Worm (Caenorhabditis elegans) whole organism, L2 larva: ENCODE measurements around the gene fbxc-36.

Source experiments
- C34F6.9 ChIP-seq: fragments of 150-350 bp; optimal IDR thresholded peaks from 2 replicates; lab custom pipeline; 2014; ENCODE audit warnings: missing biosample characterization, missing genetic modification characterization
- F13H6.1 ChIP-seq: sonication (generic microtip); optimal IDR thresholded peaks from 2 replicates; lab custom pipeline; 2016; ENCODE audit warnings: missing genetic modification characterization, missing compliant biosample characterization
- R02D3.7 ChIP-seq: fragments of 150-350 bp; optimal IDR thresholded peaks from 2 replicates; lab custom pipeline; 2014; ENCODE audit warnings: missing biosample characterization, missing genetic modification characterization
- Y55F3AM.14 ChIP-seq: fragments of 200-800 bp; sonication (Bioruptor generic); optimal IDR thresholded peaks from 2 replicates; lab custom pipeline; 2018; ENCODE audit warnings: mild to moderate bottlenecking, missing genetic modification characterization, missing compliant biosample characterization
- ZK546.5 ChIP-seq: sonication (generic microtip); optimal IDR thresholded peaks from 2 replicates; lab custom pipeline; 2017; ENCODE audit warnings: missing biosample characterization, missing genetic modification characterization
- aly-2 ChIP-seq: fragments of 150-350 bp; optimal IDR thresholded peaks from 2 replicates; lab custom pipeline; 2014; ENCODE audit warnings: missing biosample characterization, missing genetic modification characterization
- ama-1 ChIP-seq: fragments of 150-350 bp; optimal IDR thresholded peaks from 2 replicates; lab custom pipeline; 2018; ENCODE audit warnings: inconsistent platforms
- blmp-1 ChIP-seq: sonication (generic microtip); optimal IDR thresholded peaks from 2 replicates; lab custom pipeline; 2017; ENCODE audit warnings: missing genetic modification characterization, mild to moderate bottlenecking, missing compliant biosample characterization, antibody characterized with exemption, moderate library complexity; ENCODE audit not compliant: insufficient read depth
- ceh-82 ChIP-seq: fragments of 150-350 bp; optimal IDR thresholded peaks from 2 replicates; lab custom pipeline; 2014; ENCODE audit warnings: missing biosample characterization, missing genetic modification characterization
- crh-2 ChIP-seq: sonication (generic microtip); optimal IDR thresholded peaks from 2 replicates; lab custom pipeline; 2017; ENCODE audit warnings: missing biosample characterization, missing genetic modification characterization
- egl-27 ChIP-seq: sonication (generic microtip); optimal IDR thresholded peaks from 3 replicates; lab custom pipeline; 2017; ENCODE audit warnings: missing biosample characterization, missing genetic modification reagents, missing genetic modification characterization
- elt-3 ChIP-seq: sonication (generic microtip); optimal IDR thresholded peaks from 2 replicates; lab custom pipeline; 2017; ENCODE audit warnings: missing biosample characterization, missing genetic modification characterization
- fos-1 ChIP-seq: fragments of 150-350 bp; optimal IDR thresholded peaks from 2 replicates; lab custom pipeline; 2014; ENCODE audit warnings: missing biosample characterization, missing genetic modification characterization
- gmeb-1 ChIP-seq: fragments of 150-350 bp; optimal IDR thresholded peaks from 2 replicates; lab custom pipeline; 2014; ENCODE audit warnings: missing biosample characterization, missing genetic modification characterization
- lin-11 ChIP-seq: fragments of 150-350 bp; sonication (generic microtip); optimal IDR thresholded peaks from 2 replicates; lab custom pipeline; 2014; ENCODE audit warnings: missing biosample characterization, missing genetic modification characterization, inconsistent platforms, mixed read lengths
- lsy-2 ChIP-seq, 2 experiments: fragments of 150-350 bp in 1 of 2; sonication (generic microtip) in 1 of 2; optimal IDR thresholded peaks; 2 replicates each; lab custom pipeline; 2014 to 2017; ENCODE audit warnings: missing biosample characterization in 2 of 2, missing genetic modification characterization in 2 of 2
- mab-5 ChIP-seq: fragments of 150-350 bp; optimal IDR thresholded peaks from 2 replicates; lab custom pipeline; 2014; ENCODE audit warnings: missing biosample characterization, missing genetic modification characterization
- mbf-1 ChIP-seq: sonication (generic microtip); optimal IDR thresholded peaks from 2 replicates; lab custom pipeline; 2017; ENCODE audit warnings: missing biosample characterization, missing genetic modification characterization
- nhr-10 ChIP-seq: sonication (generic microtip); optimal IDR thresholded peaks from 2 replicates; lab custom pipeline; 2017; ENCODE audit warnings: missing biosample characterization, missing genetic modification characterization
- nhr-11 ChIP-seq: fragments of 150-350 bp; optimal IDR thresholded peaks from 2 replicates; lab custom pipeline; 2014; ENCODE audit warnings: missing biosample characterization, missing genetic modification characterization
- nhr-12 ChIP-seq: fragments of 150-350 bp; optimal IDR thresholded peaks from 2 replicates; lab custom pipeline; 2014; ENCODE audit warnings: missing biosample characterization, missing genetic modification characterization
- nhr-21 ChIP-seq: fragments of 150-350 bp; optimal IDR thresholded peaks from 2 replicates; lab custom pipeline; 2014; ENCODE audit warnings: missing biosample characterization, missing genetic modification characterization
- nhr-237 ChIP-seq: fragments of 150-350 bp; optimal IDR thresholded peaks from 2 replicates; lab custom pipeline; 2014; ENCODE audit warnings: missing biosample characterization, missing genetic modification characterization
- nhr-25 ChIP-seq: fragments of 150-350 bp; sonication (generic microtip); optimal IDR thresholded peaks from 3 replicates; lab custom pipeline; 2014; ENCODE audit warnings: missing biosample characterization, missing genetic modification characterization
- nhr-6 ChIP-seq: fragments of 150-350 bp; optimal IDR thresholded peaks from 2 replicates; lab custom pipeline; 2014; ENCODE audit warnings: missing biosample characterization, missing genetic modification characterization
- nhr-77 ChIP-seq: fragments of 150-350 bp; optimal IDR thresholded peaks from 2 replicates; lab custom pipeline; 2014; ENCODE audit warnings: missing biosample characterization, missing genetic modification characterization
- peb-1 ChIP-seq: fragments of 150-350 bp; optimal IDR thresholded peaks from 2 replicates; lab custom pipeline; 2014; ENCODE audit warnings: missing biosample characterization, missing genetic modification characterization
- sem-4 ChIP-seq: fragments of 150-350 bp; optimal IDR thresholded peaks from 2 replicates; lab custom pipeline; 2014; ENCODE audit warnings: missing biosample characterization, missing genetic modification reagents, missing genetic modification characterization
- skn-1 ChIP-seq: sonication (generic microtip); optimal IDR thresholded peaks from 2 replicates; lab custom pipeline; 2017; ENCODE audit warnings: missing biosample characterization, missing genetic modification characterization
- sma-9 ChIP-seq, 2 experiments: fragments of 150-350 bp in 1 of 2; sonication (generic microtip) in 1 of 2; optimal IDR thresholded peaks; 2 replicates each; lab custom pipeline; 2014 to 2016; ENCODE audit warnings: missing genetic modification characterization in 2 of 2, mild to moderate bottlenecking in 1 of 2, missing biosample characterization in 1 of 2, missing compliant biosample characterization in 1 of 2, missing genetic modification reagents in 1 of 2, moderate library complexity in 1 of 2
- snpc-4 ChIP-seq: fragments of 150-350 bp; optimal IDR thresholded peaks from 2 replicates; lab custom pipeline; 2014; ENCODE audit warnings: missing biosample characterization, missing genetic modification characterization
- unc-55 ChIP-seq: fragments of 150-350 bp; sonication (generic microtip); optimal IDR thresholded peaks from 3 replicates; lab custom pipeline; 2014; ENCODE audit warnings: missing biosample characterization, missing genetic modification reagents, missing genetic modification characterization
- ztf-1 ChIP-seq: fragments of 200-800 bp; sonication (Bioruptor generic); conservative IDR thresholded peaks from 2 replicates; pipeline ENCODE4 v1.3.6; 2022; ENCODE audit warnings: missing genetic modification characterization, missing compliant biosample characterization
- ztf-11 ChIP-seq: sonication (generic microtip); optimal IDR thresholded peaks from 2 replicates; lab custom pipeline; 2017; ENCODE audit warnings: missing biosample characterization, missing genetic modification characterization
- ztf-4 ChIP-seq: fragments of 150-350 bp; optimal IDR thresholded peaks from 2 replicates; lab custom pipeline; 2014; ENCODE audit warnings: missing biosample characterization, missing genetic modification characterization

Gene fbxc-36

DNA sequence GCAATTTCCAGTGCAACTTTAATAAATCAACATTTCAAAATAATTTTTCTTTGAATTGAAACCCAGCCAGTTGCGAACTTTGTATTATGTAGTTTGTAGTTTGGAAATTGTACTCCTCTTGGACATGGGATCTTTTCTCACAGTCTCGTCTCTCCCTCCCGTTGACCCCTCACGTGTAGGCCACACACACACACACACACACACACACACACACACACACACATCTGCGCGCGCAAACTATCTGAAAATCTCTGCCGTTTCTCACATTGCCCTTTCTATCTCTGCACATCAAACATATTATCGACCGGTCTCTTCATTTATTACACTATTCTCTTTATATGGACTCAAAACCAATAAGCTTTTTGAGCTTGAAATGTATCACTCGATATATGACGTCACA lies at the start of gene fbxc-36:
Gene fbxc-36, plus strand, starts transcription at position 205 of the 400 bp plus-strand sequence.
- TF ChIP-seq elt-3 (tag; lab: Kevin White, UChicago) (no peak), unc-55 (GFP tag; lab: Kevin White, UChicago) (no peak), nhr-237 (tag; lab: Kevin White, UChicago) (no peak), nhr-25 (tag; lab: Kevin White, UChicago) (no peak), crh-2 (tag; lab: Kevin White, UChicago) (no peak), ztf-11 (tag; lab: Kevin White, UChicago) (no peak), lsy-2 (tag; optimal IDR thresholded peaks at IDR 0.05; lab: Kevin White, UChicago) (no peak), lin-11 (no peak), peb-1 (tag; lab: Kevin White, UChicago) (no peak), sem-4 (tag; lab: Kevin White, UChicago) (no peak), mbf-1 (tag; lab: Kevin White, UChicago) (no peak), nhr-11 (tag; lab: Kevin White, UChicago) (no peak)

DNA sequence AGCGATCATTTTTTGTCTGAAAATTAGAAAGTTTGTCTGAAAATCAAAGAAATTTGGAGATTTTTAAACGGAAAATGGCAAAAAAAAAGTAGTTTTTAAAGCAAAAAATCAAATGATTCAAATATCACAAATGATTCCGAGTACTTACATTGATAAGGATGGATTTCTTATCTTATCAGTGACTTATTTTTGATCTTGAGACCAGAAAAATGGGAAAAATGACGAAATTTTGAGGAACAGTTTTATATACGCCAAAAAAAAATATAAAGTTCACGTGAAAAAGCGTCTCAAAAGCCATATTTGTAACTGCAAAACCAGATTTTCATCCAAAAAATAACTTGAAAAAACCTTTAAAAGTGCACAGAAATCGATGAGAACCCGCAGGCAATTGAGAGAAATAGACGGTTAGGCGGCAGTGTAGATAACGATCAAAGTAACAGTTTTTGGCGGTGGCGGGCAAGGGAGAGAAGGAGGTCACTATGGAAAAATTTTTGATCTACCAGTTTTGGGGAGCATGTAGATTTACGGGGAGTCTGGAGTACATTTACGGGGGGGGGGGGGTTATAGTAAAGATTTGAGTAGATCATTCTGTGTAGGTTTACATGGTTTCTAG lies 40.0 kb upstream of the fbxc-36 start, which contains the start of gene T07D3.9:
Gene T07D3.9, minus strand, starts transcription at position 194 of the 613 bp plus-strand sequence.
- TF ChIP-seq snpc-4 (tag; lab: Kevin White, UChicago) (no peak), fos-1 (tag; lab: Kevin White, UChicago) (peak; percentile 75)

DNA sequence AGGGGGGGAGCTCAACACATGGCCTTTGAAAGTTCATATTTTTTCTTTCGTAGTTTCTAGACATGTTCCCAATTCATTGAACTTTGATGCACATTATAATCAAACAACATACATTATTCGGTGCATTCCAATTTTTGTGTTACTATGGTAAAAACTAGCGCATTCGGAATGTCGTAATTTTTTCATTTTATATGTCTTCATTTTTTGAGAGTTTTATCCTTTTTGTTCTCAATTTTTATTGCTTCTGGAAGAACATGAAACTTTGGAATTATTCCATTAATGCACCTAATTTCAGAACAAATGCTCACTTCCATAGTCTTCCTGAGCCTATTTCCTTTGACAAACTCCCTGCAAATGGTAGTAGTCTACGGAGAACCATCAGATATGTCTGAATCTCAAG lies 39.2 kb upstream of the fbxc-36 start, which contains the start of gene T07D3.2:
Gene T07D3.2, plus strand, starts transcription at position 301 of the 400 bp plus-strand sequence.
- TF ChIP-seq mab-5 (tag; lab: Kevin White, UChicago) = no peak
- no peak for TF ChIP-seq mbf-1 (tag; lab: Kevin White, UChicago)
- no peak for TF ChIP-seq ztf-4 (tag; lab: Kevin White, UChicago)
- no peak for TF ChIP-seq nhr-10 (tag; lab: Kevin White, UChicago)
- no peak for TF ChIP-seq gmeb-1 (tag; lab: Kevin White, UChicago)
- no peak for TF ChIP-seq ztf-11 (tag; lab: Kevin White, UChicago)
- no peak for TF ChIP-seq ztf-1
- TF ChIP-seq crh-2 (tag; lab: Kevin White, UChicago) = no peak
- no peak for TF ChIP-seq ZK546.5
- TF ChIP-seq nhr-21 (tag; lab: Kevin White, UChicago) = no peak
- no peak for TF ChIP-seq blmp-1 (tag; lab: Kevin White, UChicago)
- no peak for TF ChIP-seq Y55F3AM.14 (GFP tag; lab: Kevin White, UChicago)
- TF ChIP-seq nhr-12 (tag; lab: Kevin White, UChicago) = no peak
- TF ChIP-seq skn-1 (tag; lab: Kevin White, UChicago) = no peak
- no peak for TF ChIP-seq aly-2 (tag; lab: Kevin White, UChicago)
- TF ChIP-seq ama-1 = no peak
- TF ChIP-seq F13H6.1 (tag; lab: Kevin White, UChicago) = no peak
- TF ChIP-seq nhr-11 (tag; lab: Kevin White, UChicago) = no peak
- TF ChIP-seq, all 48 proteins: peak for 0

DNA sequence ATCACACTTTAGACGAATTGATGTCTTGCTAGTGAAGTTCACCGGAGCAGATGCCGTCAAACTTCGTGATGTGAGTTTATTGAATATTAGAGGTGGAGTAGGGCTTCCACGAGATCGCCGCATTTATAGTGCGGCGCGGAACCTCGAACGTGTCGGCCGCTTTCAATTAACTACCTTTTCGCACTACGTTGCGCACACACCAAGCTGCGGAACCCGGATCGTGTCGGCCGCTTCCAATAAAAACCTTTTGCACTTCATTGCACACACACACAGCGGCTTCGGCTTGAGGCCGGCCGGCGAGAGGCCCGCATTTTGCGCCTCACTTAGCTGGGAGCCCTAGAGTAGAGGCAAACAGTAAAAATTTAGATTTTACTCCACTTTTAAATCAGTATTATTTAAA lies 35.4 kb upstream of the fbxc-36 start:
- no peak for TF ChIP-seq F13H6.1 (tag; lab: Kevin White, UChicago)
- TF ChIP-seq snpc-4 (tag; lab: Kevin White, UChicago) = peak; percentile 75
- no peak for TF ChIP-seq Y55F3AM.14 (GFP tag; lab: Kevin White, UChicago)

DNA sequence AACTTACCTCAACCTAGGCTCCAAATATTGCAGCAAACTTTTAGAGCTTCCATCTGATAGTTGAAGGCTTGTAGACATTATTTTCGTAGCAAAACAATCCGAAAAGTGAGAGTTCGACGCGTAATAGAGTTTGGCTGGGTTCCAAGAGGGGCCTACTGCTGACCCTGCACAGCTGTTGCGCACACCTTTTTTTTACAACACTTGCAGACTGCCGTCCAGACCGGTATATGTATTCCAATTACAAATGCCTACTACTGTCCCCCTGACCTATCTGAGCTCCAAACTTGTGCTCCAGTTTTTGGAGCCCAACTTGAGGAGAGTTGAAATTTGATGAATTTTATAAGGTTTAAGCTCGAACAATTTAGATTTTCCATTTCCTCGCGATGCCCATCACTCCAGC lies 31.2 kb upstream of the fbxc-36 start, which contains the start of the genes fbxc-24 and fbxc-27:
Gene fbxc-24, minus strand, starts transcription at position 101 of the 400 bp plus-strand sequence.
Gene fbxc-27, plus strand, starts transcription at position 216 of the 400 bp plus-strand sequence.
- no peak for TF ChIP-seq nhr-12 (tag; lab: Kevin White, UChicago)
- TF ChIP-seq ZK546.5 = no peak

ce11 chrII:911680-912079 lies 29.1 kb upstream of the fbxc-36 start, which contains the start of gene fbxc-31:
fbxc-31 (plus strand) TSS chrII:911980.
- TF ChIP-seq gmeb-1 (tag; lab: Kevin White, UChicago) = no peak
- TF ChIP-seq nhr-6 = no peak
- no peak for TF ChIP-seq mbf-1 (tag; lab: Kevin White, UChicago)
- TF ChIP-seq nhr-12 (tag; lab: Kevin White, UChicago) = no peak
- TF ChIP-seq R02D3.7 (tag; lab: Kevin White, UChicago) = no peak
- no peak for TF ChIP-seq lin-11
- no peak for TF ChIP-seq nhr-77 (tag; lab: Kevin White, UChicago)
- no peak for TF ChIP-seq ztf-1
- TF ChIP-seq sem-4 (tag; lab: Kevin White, UChicago) = no peak
- no peak for TF ChIP-seq C34F6.9 (tag; lab: Kevin White, UChicago)
- TF ChIP-seq egl-27 = no peak
- TF ChIP-seq ceh-82 (tag; lab: Kevin White, UChicago) = no peak
- no peak for TF ChIP-seq ztf-4 (tag; lab: Kevin White, UChicago)
- no peak for TF ChIP-seq sma-9 (GFP tag; optimal IDR thresholded peaks at IDR 0.05; lab: Kevin White, UChicago)
- no peak for TF ChIP-seq sma-9 (tag; optimal IDR thresholded peaks at IDR 0.05; lab: Kevin White, UChicago)
- TF ChIP-seq unc-55 (GFP tag; lab: Kevin White, UChicago) = no peak
- TF ChIP-seq aly-2 (tag; lab: Kevin White, UChicago) = no peak
- TF ChIP-seq nhr-237 (tag; lab: Kevin White, UChicago) = no peak
